Fruit fly (Drosophila melanogaster): ENCODE results near the gene CG14811.

DNA sequence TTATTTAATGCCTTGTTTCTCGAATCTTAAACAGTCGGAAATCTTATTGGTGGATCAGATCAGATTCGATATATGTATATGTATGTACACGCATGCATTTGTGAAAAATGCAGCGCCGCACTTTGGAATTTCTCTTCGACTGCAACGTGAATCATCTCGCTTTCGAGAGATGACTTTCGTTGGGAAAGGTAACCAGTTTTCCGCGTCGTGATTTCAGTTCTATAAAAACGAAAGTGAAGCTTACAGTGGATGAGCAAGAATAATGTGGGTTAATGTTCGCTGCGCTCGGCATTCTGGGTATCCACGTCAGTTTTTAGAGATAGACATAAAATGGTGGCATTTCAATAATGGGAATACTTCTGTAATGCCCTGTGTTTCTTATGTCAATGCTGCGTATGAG, 34.4 kb upstream of the CG14811 start:
- TF ChIP-seq Hnf4 (GFP tag; optimal IDR thresholded peaks at IDR 0.05) (no peak), foxo (GFP tag; optimal IDR thresholded peaks at IDR 0.05) (no peak), pan (optimal IDR thresholded peaks at IDR 0.05) (no peak), tai (GFP tag; optimal IDR thresholded peaks at IDR 0.05) (no peak), brk (GFP tag; optimal IDR thresholded peaks at IDR 0.05) (no peak), Sp1 (GFP tag; optimal IDR thresholded peaks at IDR 0.05) (no peak), h (GFP tag; optimal IDR thresholded peaks at IDR 0.05) (no peak)

All from whole organism, wandering third instar larva.